Fruit fly (Drosophila melanogaster) whole organism, embryonic: ENCODE results near the gene SCCRO.
A peak's percentile ranks its signal among the peaks of the same experiment; 100 is the strongest.

Experiments used
- Adf1 ChIP-seq: fragments of 200-800 bp; sonication (Bioruptor generic); IDR thresholded peaks from 2 replicates; pipeline ENCODE4 v1.3.6; 2022; ENCODE audit warnings: missing biosample characterization, missing genetic modification characterization
- CG10147 ChIP-seq: fragments of 200-800 bp; sonication (Bioruptor generic); optimal IDR thresholded peaks from 2 replicates; lab custom pipeline; 2019; ENCODE audit warnings: missing biosample characterization, mild to moderate bottlenecking, missing genetic modification characterization, moderate library complexity
- CG10366 ChIP-seq: fragments of 200-800 bp; sonication (Bioruptor generic); IDR thresholded peaks from 2 replicates; pipeline ENCODE4 v1.3.6; 2022; ENCODE audit warnings: missing biosample characterization, missing genetic modification characterization
- CG11456 ChIP-seq: fragments of 200-800 bp; sonication (Bioruptor generic); IDR thresholded peaks from 3 replicates; pipeline ENCODE4 v1.3.6; 2022; ENCODE audit warnings: missing biosample characterization, missing genetic modification characterization
- CG11696 ChIP-seq: fragments of 200-800 bp; sonication (Bioruptor generic); IDR thresholded peaks from 2 replicates; pipeline ENCODE4 v1.3.6; 2022; ENCODE audit warnings: missing biosample characterization, missing genetic modification characterization
- CG12155 ChIP-seq: fragments of 200-800 bp; sonication (Bioruptor generic); optimal IDR thresholded peaks from 3 replicates; lab custom pipeline; 2016; ENCODE audit warnings: missing biosample characterization, missing genetic modification characterization
- CG12391 ChIP-seq: fragments of 200-800 bp; sonication (Bioruptor generic); optimal IDR thresholded peaks from 3 replicates; lab custom pipeline; 2018; ENCODE audit warnings: missing biosample characterization, mild to moderate bottlenecking, missing genetic modification characterization, moderate library complexity
- CG12659 ChIP-seq: fragments of 200-800 bp; sonication (Bioruptor generic); optimal IDR thresholded peaks from 3 replicates; lab custom pipeline; 2017; ENCODE audit warnings: mild to moderate bottlenecking, missing biosample characterization, missing genetic modification reagents, missing genetic modification characterization
- CG14014 ChIP-seq: fragments of 200-800 bp; sonication (Bioruptor generic); IDR thresholded peaks from 2 replicates; pipeline ENCODE4 v1.3.6; 2022; ENCODE audit warnings: missing biosample characterization, missing genetic modification characterization
- CG14710 ChIP-seq: fragments of 200-800 bp; sonication (Bioruptor generic); optimal IDR thresholded peaks from 3 replicates; lab custom pipeline; 2019; ENCODE audit warnings: missing biosample characterization, mild to moderate bottlenecking, missing genetic modification characterization, moderate library complexity
- CG17328 ChIP-seq: fragments of 200-800 bp; sonication (Bioruptor generic); IDR thresholded peaks from 2 replicates; pipeline ENCODE4 v1.3.6; 2022; ENCODE audit warnings: missing biosample characterization, missing genetic modification characterization
- CG17612 ChIP-seq: fragments of 200-800 bp; sonication (Bioruptor generic); IDR thresholded peaks from 2 replicates; pipeline ENCODE4 v1.3.6; 2022; ENCODE audit warnings: missing biosample characterization, missing genetic modification characterization
- CG31441 ChIP-seq: fragments of 200-800 bp; sonication (Bioruptor generic); IDR thresholded peaks from 2 replicates; pipeline ENCODE4 v1.3.6; 2022; ENCODE audit warnings: missing biosample characterization, missing genetic modification characterization
- CG3847 ChIP-seq: fragments of 200-800 bp; sonication (Bioruptor generic); IDR thresholded peaks from 2 replicates; pipeline ENCODE4 v1.3.6; 2022; ENCODE audit warnings: missing biosample characterization, missing genetic modification characterization
- CG42726 ChIP-seq: fragments of 200-800 bp; sonication (Bioruptor generic); IDR thresholded peaks from 2 replicates; pipeline ENCODE4 v1.3.6; 2022; ENCODE audit warnings: missing biosample characterization, missing genetic modification characterization; ENCODE audit not compliant: partially characterized antibody
- CG4617 ChIP-seq: fragments of 200-800 bp; sonication (Bioruptor generic); optimal IDR thresholded peaks from 3 replicates; lab custom pipeline; 2016; ENCODE audit warnings: missing biosample characterization, missing genetic modification characterization, borderline replicate concordance
- CG4854 ChIP-seq: fragments of 200-800 bp; sonication (Bioruptor generic); optimal IDR thresholded peaks from 2 replicates; lab custom pipeline; 2016; ENCODE audit warnings: missing biosample characterization, missing genetic modification characterization, inconsistent platforms
- CG6854 ChIP-seq: fragments of 200-800 bp; sonication (Bioruptor generic); optimal IDR thresholded peaks from 3 replicates; lab custom pipeline; 2017; ENCODE audit warnings: missing biosample characterization, mild to moderate bottlenecking, missing genetic modification characterization
- CG7271 ChIP-seq: fragments of 200-800 bp; sonication (Bioruptor generic); optimal IDR thresholded peaks from 2 replicates; lab custom pipeline; 2018; ENCODE audit warnings: missing biosample characterization, mild to moderate bottlenecking, missing genetic modification characterization, moderate library complexity
- CG7372 ChIP-seq: fragments of 200-800 bp; sonication (Bioruptor generic); IDR thresholded peaks from 2 replicates; pipeline ENCODE4 v1.3.6; 2022; ENCODE audit warnings: missing biosample characterization, missing genetic modification characterization
- CG7556 ChIP-seq: fragments of 200-800 bp; sonication (Bioruptor generic); optimal IDR thresholded peaks from 2 replicates; lab custom pipeline; 2017; ENCODE audit warnings: missing biosample characterization, mild to moderate bottlenecking, missing genetic modification characterization
- CG7745 ChIP-seq: fragments of 200-800 bp; sonication (Bioruptor generic); optimal IDR thresholded peaks from 2 replicates; lab custom pipeline; 2018; ENCODE audit warnings: missing biosample characterization, mild to moderate bottlenecking, missing genetic modification characterization, moderate library complexity
- CG9932 ChIP-seq: fragments of 200-800 bp; sonication (Bioruptor generic); IDR thresholded peaks from 2 replicates; pipeline ENCODE4 v1.3.6; 2022; ENCODE audit warnings: missing biosample characterization, missing genetic modification characterization
- D19B ChIP-seq: fragments of 200-800 bp; sonication (Bioruptor generic); optimal IDR thresholded peaks from 2 replicates; lab custom pipeline; 2017; ENCODE audit warnings: missing biosample characterization, mild to moderate bottlenecking, missing genetic modification characterization
- Hr78 ChIP-seq, 2 experiments: fragments of 200-800 bp in 1 of 2; fragments of >200 bp in 1 of 2; sonication (Bioruptor generic) in 1 of 2; optimal IDR thresholded peaks; 2 replicates each; lab custom pipeline; 2017 to 2019; ENCODE audit warnings: missing biosample characterization in 2 of 2, missing genetic modification characterization in 2 of 2, mild to moderate bottlenecking in 1 of 2, moderate library complexity in 1 of 2
- Nf-YC ChIP-seq: fragments of 200-800 bp; optimal IDR thresholded peaks from 3 replicates; lab custom pipeline; 2019; ENCODE audit warnings: missing biosample characterization, mild to moderate bottlenecking, missing genetic modification characterization, moderate library complexity
- NfI ChIP-seq: fragments of 200-800 bp; sonication (Bioruptor generic); optimal IDR thresholded peaks from 3 replicates; lab custom pipeline; 2018; ENCODE audit warnings: missing biosample characterization, mild to moderate bottlenecking, missing genetic modification characterization, moderate library complexity
- Rx ChIP-seq: fragments of 200-800 bp; sonication (Bioruptor generic); IDR thresholded peaks from 2 replicates; pipeline ENCODE4 v1.3.6; 2022; ENCODE audit warnings: missing biosample characterization, missing genetic modification characterization
- Six4 ChIP-seq: fragments of 200-800 bp; sonication (Bioruptor generic); optimal IDR thresholded peaks from 2 replicates; lab custom pipeline; 2016; ENCODE audit warnings: missing biosample characterization, missing genetic modification characterization
- btn ChIP-seq: fragments of 200-800 bp; sonication (Bioruptor generic); optimal IDR thresholded peaks from 2 replicates; lab custom pipeline; 2016; ENCODE audit warnings: missing biosample characterization, missing genetic modification characterization
- crc ChIP-seq: fragments of 200-800 bp; sonication (Bioruptor generic); optimal IDR thresholded peaks from 2 replicates; lab custom pipeline; 2016; ENCODE audit warnings: missing biosample characterization, missing genetic modification characterization
- danr ChIP-seq: fragments of 200-800 bp; sonication (Bioruptor generic); IDR thresholded peaks from 2 replicates; pipeline ENCODE4 v1.3.6; 2022; ENCODE audit warnings: missing biosample characterization, missing genetic modification characterization
- disco-r ChIP-seq: fragments of 200-800 bp; sonication (Bioruptor generic); optimal IDR thresholded peaks from 2 replicates; lab custom pipeline; 2016; ENCODE audit warnings: missing biosample characterization, missing genetic modification characterization
- dm ChIP-seq: fragments of 200-800 bp; sonication (Bioruptor generic); optimal IDR thresholded peaks from 3 replicates; lab custom pipeline; 2016; ENCODE audit warnings: missing biosample characterization, missing genetic modification characterization
- esg ChIP-seq: fragments of 200-800 bp; sonication (Bioruptor generic); conservative IDR thresholded peaks from 2 replicates; pipeline ENCODE4 v1.3.6; 2022; ENCODE audit warnings: missing biosample characterization, missing genetic modification characterization
- fru ChIP-seq: fragments of >200 bp; optimal IDR thresholded peaks from 2 replicates; lab custom pipeline; 2017
- gcm2 ChIP-seq: fragments of 200-800 bp; sonication (Bioruptor generic); optimal IDR thresholded peaks from 2 replicates; lab custom pipeline; 2016; ENCODE audit warnings: missing biosample characterization, missing genetic modification characterization
- gsb-n ChIP-seq: fragments of 200-800 bp; sonication (Bioruptor generic); optimal IDR thresholded peaks from 3 replicates; lab custom pipeline; 2018; ENCODE audit warnings: missing biosample characterization, mild to moderate bottlenecking, missing genetic modification characterization
- lilli ChIP-seq: fragments of 200-800 bp; sonication (Bioruptor generic); optimal IDR thresholded peaks from 3 replicates; lab custom pipeline; 2016; ENCODE audit warnings: missing biosample characterization, missing genetic modification characterization
- nau ChIP-seq: fragments of 200-800 bp; sonication (Bioruptor generic); optimal IDR thresholded peaks from 3 replicates; lab custom pipeline; 2017; ENCODE audit warnings: missing biosample characterization, mild to moderate bottlenecking, missing genetic modification characterization, missing genetic modification reagents
- nerfin-1 ChIP-seq: fragments of 200-800 bp; sonication (Bioruptor generic); optimal IDR thresholded peaks from 3 replicates; lab custom pipeline; 2019; ENCODE audit warnings: missing biosample characterization, mild to moderate bottlenecking, missing genetic modification characterization, moderate library complexity
- oc ChIP-seq: fragments of 200-800 bp; sonication (Bioruptor generic); optimal IDR thresholded peaks from 2 replicates; lab custom pipeline; 2018; ENCODE audit warnings: missing biosample characterization, mild to moderate bottlenecking, missing genetic modification characterization, moderate library complexity
- prd ChIP-seq, 3 experiments: fragments of >200 bp in 2 of 3; fragments of 200-800 bp in 1 of 3; sonication (Bioruptor generic) in 1 of 3; optimal IDR thresholded peaks in 2 of 3; IDR thresholded peaks in 1 of 3; 2 replicates in 2 of 3; 3 replicates in 1 of 3; pipeline versions ENCODE4 v1.3.6 to Lab custom; 2017 to 2022; ENCODE audit warnings: missing biosample characterization in 1 of 3, missing genetic modification characterization in 1 of 3
- pum ChIP-seq: fragments of 200-800 bp; sonication (Bioruptor generic); optimal IDR thresholded peaks from 2 replicates; lab custom pipeline; 2016; ENCODE audit warnings: missing biosample characterization, missing genetic modification characterization
- ro ChIP-seq: fragments of 200-800 bp; sonication (Bioruptor generic); IDR thresholded peaks from 2 replicates; pipeline ENCODE4 v1.3.6; 2022; ENCODE audit warnings: missing biosample characterization, missing genetic modification characterization
- sd ChIP-seq: fragments of 200-800 bp; sonication (Bioruptor generic); optimal IDR thresholded peaks from 3 replicates; lab custom pipeline; 2018; ENCODE audit warnings: missing biosample characterization, mild to moderate bottlenecking, missing genetic modification characterization, moderate library complexity
- sna ChIP-seq: fragments of 200-800 bp; sonication (Bioruptor generic); IDR thresholded peaks from 2 replicates; pipeline ENCODE4 v1.3.6; 2022; ENCODE audit warnings: missing biosample characterization, missing genetic modification characterization; ENCODE audit not compliant: partially characterized antibody
- tup ChIP-seq: fragments of 200-800 bp; sonication (Bioruptor generic); optimal IDR thresholded peaks from 2 replicates; lab custom pipeline; 2016; ENCODE audit warnings: missing biosample characterization, mild to moderate bottlenecking, missing genetic modification characterization, moderate library complexity
- wdn ChIP-seq: fragments of 200-800 bp; sonication (Bioruptor generic); IDR thresholded peaks from 2 replicates; pipeline ENCODE4 v1.3.6; 2022; ENCODE audit warnings: missing biosample characterization, missing genetic modification characterization

SCCRO gene

dm6 chr3L:15588514-15589138 lies 25.4 kb downstream of the SCCRO start, which contains the start of gene RhoGAP71E (continued):
- TF ChIP-seq CG7745 (tag; lab: Kevin White, UChicago) (peak; percentile 16), Rx (GFP tag; lab: Robert Waterston, UW) (0 out of 2 replicates have a peak, but pooled peaks have one; percentile 24), prd (optimal IDR thresholded peaks at IDR 0.05; lab: Kevin White, UChicago) (no peak), prd (GFP tag; IDR thresholded peaks at IDR 0.05; lab: Robert Waterston, UW) (no peak; the same call in none of the 3 replicates), CG14710 (peak; percentile 40), CG4854 (GFP tag; lab: Kevin White, UChicago) (no peak), CG11696 (GFP tag; lab: Robert Waterston, UW) (peak; percentile 36; the same call in 1 of the 2 replicates), Six4 (GFP tag; lab: Kevin White, UChicago) (no peak), CG12391 (tag; lab: Kevin White, UChicago) (peak; percentile 41), Adf1 (GFP tag; lab: Robert Waterston, UW) (no peak), wdn (GFP tag; lab: Robert Waterston, UW) (0 out of 2 replicates have a peak, but pooled peaks have one; percentile 18), nau (GFP tag; lab: Kevin White, UChicago) (peak; percentile 17), nerfin-1 (tag; lab: Kevin White, UChicago) (peak; percentile 31), btn (GFP tag; lab: Kevin White, UChicago) (no peak), crc (GFP tag; lab: Kevin White, UChicago) (no peak), pum (GFP tag; lab: Kevin White, UChicago) (no peak), CG10366 (peak; percentile 66), D19B (no peak), Hr78 (GFP tag; optimal IDR thresholded peaks at IDR 0.05; lab: Kevin White, UChicago) (no peak), CG31441 (peak; percentile 55), NfI (GFP tag; lab: Kevin White, UChicago) (peak; percentile 54), sna (no peak), CG7372 (GFP tag; lab: Robert Waterston, UW) (peak; percentile 65), CG17612 (GFP tag; lab: Robert Waterston, UW) (no peak), dm (GFP tag; lab: Kevin White, UChicago) (no peak), CG17328 (GFP tag; lab: Robert Waterston, UW) (peak; percentile 46; the same call in 1 of the 2 replicates), oc (tag; lab: Kevin White, UChicago) (peak; percentile 34), disco-r (GFP tag; lab: Kevin White, UChicago) (no peak), CG11456 (GFP tag; lab: Robert Waterston, UW) (0 out of 3 replicates have a peak, but pooled peaks have one; percentile 54), ro (GFP tag; lab: Robert Waterston, UW) (no peak), CG9932 (peak; percentile 57), CG4617 (GFP tag; lab: Kevin White, UChicago) (peak; percentile 59), CG12155 (peak; percentile 15), CG12659 (peak; percentile 62), tup (no peak), CG14014 (GFP tag; lab: Robert Waterston, UW) (peak; percentile 47; the same call in 1 of the 2 replicates), CG6854 (GFP tag; lab: Kevin White, UChicago) (no peak), gcm2 (no peak), CG42726 (peak; percentile 54; the same call in 1 of the 2 replicates), esg (0 out of 2 replicates have a peak, but pooled peaks have one; percentile 6), Nf-YC (peak; percentile 57), CG7556 (GFP tag; lab: Kevin White, UChicago) (peak; percentile 6), CG10147 (GFP tag; lab: Kevin White, UChicago) (no peak), gsb-n (peak; percentile 6), sd (tag; lab: Kevin White, UChicago) (no peak), CG3847 (GFP tag; lab: Robert Waterston, UW) (peak; percentile 49), CG7271 (no peak), danr (GFP tag; lab: Robert Waterston, UW) (no peak), lilli (peak; percentile 39), fru (lab: Kevin White, UChicago) (no peak)
